Worm (Caenorhabditis elegans): ENCODE data around the gene sdz-18.

sdz-18 gene

DNA sequence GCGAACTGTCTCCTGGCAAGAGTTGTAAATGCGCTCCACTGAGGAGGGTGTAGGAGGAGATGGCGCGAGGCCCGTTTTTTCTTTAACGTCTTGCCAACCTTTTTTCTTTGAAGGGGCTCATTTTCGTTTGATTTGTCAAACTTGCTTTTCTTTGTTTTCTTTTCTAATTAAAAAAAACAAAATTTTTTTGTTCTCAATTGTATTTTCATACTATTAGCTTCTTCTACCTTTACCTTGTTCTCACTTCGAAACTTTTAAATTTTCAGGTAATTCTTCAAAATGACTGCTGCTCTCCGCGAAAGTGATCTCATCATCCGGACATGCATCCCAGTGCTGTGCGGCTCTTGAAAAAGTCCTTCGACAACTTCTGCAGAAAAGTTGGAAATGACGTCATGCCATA is 3.7 kb upstream of the sdz-18 start, which contains the start of gene fbxa-184:
Gene fbxa-184, plus strand, starts transcription at position 301 of the 400 bp plus-strand sequence.
- TF ChIP-seq ref-1 (GFP tag; conservative IDR thresholded peaks at IDR 0.05) (no peak), flt-1 (GFP tag; IDR thresholded peaks at IDR 0.05) (no peak), cog-1 (tag; optimal IDR thresholded peaks at IDR 0.05) (no peak), tab-1 (GFP tag; IDR thresholded peaks at IDR 0.05) (no peak), klf-2 (GFP tag; conservative IDR thresholded peaks at IDR 0.05) (no peak), med-1 (GFP tag; optimal IDR thresholded peaks at IDR 0.05; ENCODE audit: insufficient read depth) (no peak), ztf-29 (GFP tag; IDR thresholded peaks at IDR 0.05) (no peak), ztf-23 (GFP tag; IDR thresholded peaks at IDR 0.05) (no peak), T22C8.4 (GFP tag; IDR thresholded peaks at IDR 0.05) (no peak)

DNA sequence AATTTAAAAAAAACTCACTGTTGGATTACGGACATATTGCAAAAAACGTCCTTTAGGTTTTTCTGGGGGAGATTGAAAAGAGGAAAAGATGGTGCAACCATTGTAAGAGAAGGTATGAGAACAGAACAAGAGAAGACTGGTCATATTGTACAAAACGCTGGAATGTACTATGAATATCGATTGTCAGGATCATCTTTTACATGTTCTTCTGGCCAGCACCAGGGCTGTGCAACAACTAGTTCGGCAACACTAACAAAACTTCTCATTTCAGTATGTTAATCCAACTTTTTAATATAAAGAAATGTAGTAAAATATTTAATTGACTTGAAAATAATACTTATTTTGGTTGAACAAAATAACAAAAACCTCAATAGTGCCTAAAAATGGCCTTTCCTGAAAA is 2.9 kb downstream of the sdz-18 start, which contains the start of gene fbxb-47:
Gene fbxb-47, minus strand, starts transcription at position 101 of the 400 bp plus-strand sequence.
- TF ChIP-seq ztf-29 (GFP tag; IDR thresholded peaks at IDR 0.05) (no peak), klf-2 (GFP tag; conservative IDR thresholded peaks at IDR 0.05) (no peak), med-1 (GFP tag; optimal IDR thresholded peaks at IDR 0.05; ENCODE audit: insufficient read depth) (no peak), flt-1 (GFP tag; IDR thresholded peaks at IDR 0.05) (no peak), ref-1 (GFP tag; conservative IDR thresholded peaks at IDR 0.05) (no peak), T22C8.4 (GFP tag; IDR thresholded peaks at IDR 0.05) (no peak), ztf-23 (GFP tag; IDR thresholded peaks at IDR 0.05) (no peak), cog-1 (tag; optimal IDR thresholded peaks at IDR 0.05) (no peak), tab-1 (GFP tag; IDR thresholded peaks at IDR 0.05) (no peak)

DNA sequence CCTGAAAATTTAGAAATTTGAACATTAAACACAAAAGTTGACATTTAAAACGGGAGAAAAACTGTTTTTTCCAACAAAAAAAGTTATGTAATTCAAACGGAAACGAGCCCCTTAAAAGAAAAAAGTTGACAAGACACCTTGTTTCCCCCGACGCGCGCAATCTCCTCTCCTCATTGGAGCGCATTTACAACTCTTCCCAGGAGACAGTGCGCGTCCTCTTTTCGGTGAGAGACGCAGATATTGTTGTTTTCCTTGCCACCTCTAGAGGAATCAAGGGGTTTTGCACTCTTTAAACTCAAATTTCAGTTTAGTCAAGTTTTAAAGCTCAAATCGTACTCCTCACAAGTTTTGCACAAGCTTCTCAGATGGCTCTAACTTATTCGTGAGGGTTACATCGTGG is 10.4 kb downstream of the sdz-18 start, which contains the start of gene F58E1.13:
Gene F58E1.13, minus strand, starts transcription at position 12 of the 400 bp plus-strand sequence.
- TF ChIP-seq flt-1 (GFP tag; IDR thresholded peaks at IDR 0.05) (no peak), T22C8.4 (GFP tag; IDR thresholded peaks at IDR 0.05) (no peak), ref-1 (GFP tag; conservative IDR thresholded peaks at IDR 0.05) (no peak), tab-1 (GFP tag; IDR thresholded peaks at IDR 0.05) (no peak), klf-2 (GFP tag; conservative IDR thresholded peaks at IDR 0.05) (no peak), cog-1 (tag; optimal IDR thresholded peaks at IDR 0.05) (no peak), med-1 (GFP tag; optimal IDR thresholded peaks at IDR 0.05; ENCODE audit: insufficient read depth) (no peak), ztf-29 (GFP tag; IDR thresholded peaks at IDR 0.05) (no peak), ztf-23 (GFP tag; IDR thresholded peaks at IDR 0.05) (no peak)

DNA sequence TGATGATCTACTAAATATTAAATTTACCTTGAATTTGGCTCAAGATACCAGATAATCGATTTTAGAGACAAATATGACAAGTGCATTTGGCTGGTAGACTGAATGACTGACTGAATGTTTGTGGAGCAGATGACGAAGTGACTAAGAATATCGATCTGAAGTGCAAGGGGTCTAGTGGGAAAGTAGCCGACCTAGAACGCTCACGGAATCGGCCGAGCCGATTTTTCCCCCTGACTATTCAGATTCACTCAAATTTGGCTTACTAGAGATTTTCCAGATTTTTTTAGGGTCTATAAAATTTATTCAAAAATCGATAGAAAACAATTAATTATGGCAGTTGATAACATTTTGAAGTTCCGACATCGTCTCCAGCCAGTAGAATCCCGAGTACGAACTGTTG is 11.8 kb downstream of the sdz-18 start, which contains the start of gene fbxc-26:
Gene fbxc-26, minus strand, starts transcription at position 101 of the 400 bp plus-strand sequence.
- TF ChIP-seq ztf-29 (GFP tag; IDR thresholded peaks at IDR 0.05) (no peak), ztf-23 (GFP tag; IDR thresholded peaks at IDR 0.05) (no peak), flt-1 (GFP tag; IDR thresholded peaks at IDR 0.05) (no peak), med-1 (GFP tag; optimal IDR thresholded peaks at IDR 0.05; ENCODE audit: insufficient read depth) (no peak), cog-1 (tag; optimal IDR thresholded peaks at IDR 0.05) (no peak), tab-1 (GFP tag; IDR thresholded peaks at IDR 0.05) (no peak), klf-2 (GFP tag; conservative IDR thresholded peaks at IDR 0.05) (no peak), ref-1 (GFP tag; conservative IDR thresholded peaks at IDR 0.05) (no peak), T22C8.4 (GFP tag; IDR thresholded peaks at IDR 0.05) (no peak)

DNA sequence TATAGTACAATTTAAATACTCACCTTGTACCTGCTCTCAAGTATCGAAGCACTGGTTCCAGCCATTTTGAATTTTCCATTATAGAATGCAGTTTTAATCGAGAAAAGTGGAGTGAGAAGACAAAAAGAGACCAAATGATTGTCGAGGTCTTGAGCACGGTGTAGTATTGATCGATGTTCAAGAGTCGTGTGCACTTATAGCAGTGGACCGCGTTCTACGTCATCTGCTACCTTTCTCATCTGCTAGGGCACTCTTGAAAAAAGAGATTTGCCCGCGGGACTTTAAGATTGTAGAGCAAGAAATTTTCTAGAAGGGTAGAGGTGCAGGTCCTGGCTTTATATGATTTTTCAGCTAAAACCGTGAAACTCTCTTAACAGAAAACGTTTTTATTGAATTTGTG is 13.5 kb downstream of the sdz-18 start, which contains the start of gene fbxc-21:
Gene fbxc-21, minus strand, starts transcription at position 101 of the 400 bp plus-strand sequence.
- TF ChIP-seq med-1 (GFP tag; optimal IDR thresholded peaks at IDR 0.05; ENCODE audit: insufficient read depth), result no peak
- no peak for TF ChIP-seq tab-1 (GFP tag; IDR thresholded peaks at IDR 0.05)
- no peak for TF ChIP-seq ref-1 (GFP tag; conservative IDR thresholded peaks at IDR 0.05)
- TF ChIP-seq T22C8.4 (GFP tag; IDR thresholded peaks at IDR 0.05), result no peak
- TF ChIP-seq klf-2 (GFP tag; conservative IDR thresholded peaks at IDR 0.05), result no peak
- TF ChIP-seq ztf-23 (GFP tag; IDR thresholded peaks at IDR 0.05), result no peak
- no peak for TF ChIP-seq ztf-29 (GFP tag; IDR thresholded peaks at IDR 0.05)
- TF ChIP-seq flt-1 (GFP tag; IDR thresholded peaks at IDR 0.05), result no peak
- TF ChIP-seq cog-1 (tag; optimal IDR thresholded peaks at IDR 0.05), result no peak

DNA sequence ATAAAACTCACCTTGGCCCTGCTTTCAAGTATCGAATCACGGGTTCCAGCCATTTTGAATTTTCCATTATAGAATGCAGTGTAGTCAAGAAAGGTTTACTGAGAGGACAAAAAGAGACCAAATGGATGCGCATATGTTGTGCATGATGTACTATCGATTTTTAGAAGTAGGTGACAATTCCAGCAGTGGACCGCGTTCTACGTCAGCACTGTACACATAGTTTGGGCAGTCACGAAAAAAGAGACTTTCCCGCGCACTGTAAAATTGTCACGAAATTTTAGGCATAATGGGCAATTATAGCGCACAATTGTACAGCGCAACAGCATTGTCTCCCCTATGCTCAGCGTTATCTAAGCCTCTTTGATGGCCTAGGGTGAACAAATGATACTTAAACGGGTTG is 15.3 kb downstream of the sdz-18 start, which contains the start of gene fbxc-22:
Gene fbxc-22, minus strand, starts transcription at position 101 of the 400 bp plus-strand sequence.
- TF ChIP-seq ztf-23 (GFP tag; IDR thresholded peaks at IDR 0.05) (no peak), tab-1 (GFP tag; IDR thresholded peaks at IDR 0.05) (no peak), cog-1 (tag; optimal IDR thresholded peaks at IDR 0.05) (no peak), med-1 (GFP tag; optimal IDR thresholded peaks at IDR 0.05; ENCODE audit: insufficient read depth) (no peak)

DNA sequence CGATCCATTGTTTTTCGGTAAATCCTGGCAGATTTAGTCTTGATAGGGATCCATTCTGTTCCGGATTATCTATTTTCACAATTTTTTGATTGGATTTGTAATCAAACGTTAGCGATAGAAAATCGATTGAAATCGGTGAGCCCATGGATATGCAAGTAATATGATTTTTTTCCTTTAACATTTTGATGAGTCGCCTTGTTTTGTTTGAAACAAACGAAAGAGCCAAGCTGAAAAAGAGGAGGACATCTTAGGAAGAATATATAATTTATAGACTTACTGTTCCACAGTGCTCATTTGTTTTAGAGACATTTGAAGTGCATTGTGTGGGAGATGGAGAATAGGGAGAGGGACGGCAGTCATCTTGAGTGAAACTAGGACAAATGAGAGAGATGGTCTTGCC is 17.5 kb downstream of the sdz-18 start, which contains the start of the genes fbxb-18 and fbxb-19:
Gene fbxb-18, minus strand, starts transcription at position 101 of the 400 bp plus-strand sequence.
Gene fbxb-19, minus strand, starts transcription at position 369 of the 400 bp plus-strand sequence.
- TF ChIP-seq tab-1 (GFP tag; IDR thresholded peaks at IDR 0.05), result no peak
- TF ChIP-seq ref-1 (GFP tag; conservative IDR thresholded peaks at IDR 0.05), result no peak
- TF ChIP-seq ztf-29 (GFP tag; IDR thresholded peaks at IDR 0.05), result no peak
- no peak for TF ChIP-seq cog-1 (tag; optimal IDR thresholded peaks at IDR 0.05)
- TF ChIP-seq flt-1 (GFP tag; IDR thresholded peaks at IDR 0.05), result no peak
- no peak for TF ChIP-seq klf-2 (GFP tag; conservative IDR thresholded peaks at IDR 0.05)
- no peak for TF ChIP-seq med-1 (GFP tag; optimal IDR thresholded peaks at IDR 0.05; ENCODE audit: insufficient read depth)
- no peak for TF ChIP-seq ztf-23 (GFP tag; IDR thresholded peaks at IDR 0.05)
- no peak for TF ChIP-seq T22C8.4 (GFP tag; IDR thresholded peaks at IDR 0.05)

DNA sequence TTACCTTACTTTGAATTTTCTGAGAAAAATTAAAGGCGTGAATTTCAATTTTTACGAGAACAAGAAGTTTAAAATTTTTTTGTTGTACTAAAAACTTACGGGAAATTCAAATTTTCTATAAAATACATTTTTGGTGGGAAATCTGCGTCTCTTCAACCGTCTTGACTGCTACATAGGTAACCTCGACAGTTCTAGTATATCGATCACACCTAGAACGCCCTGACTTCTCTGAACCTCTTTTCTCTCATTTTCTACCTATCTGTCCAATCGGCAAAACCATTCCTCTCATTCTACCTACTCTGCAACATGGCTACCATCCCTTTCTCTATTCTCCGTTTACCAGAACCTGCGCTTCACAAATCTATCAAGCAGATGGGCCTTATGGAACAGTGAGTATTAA is 22.5 kb downstream of the sdz-18 start, which contains the start of gene fbxb-25:
Gene fbxb-25, plus strand, starts transcription at position 301 of the 400 bp plus-strand sequence.
- TF ChIP-seq cog-1 (tag; optimal IDR thresholded peaks at IDR 0.05), result no peak
- no peak for TF ChIP-seq ztf-29 (GFP tag; IDR thresholded peaks at IDR 0.05)
- no peak for TF ChIP-seq ref-1 (GFP tag; conservative IDR thresholded peaks at IDR 0.05)
- TF ChIP-seq flt-1 (GFP tag; IDR thresholded peaks at IDR 0.05), result no peak
- TF ChIP-seq klf-2 (GFP tag; conservative IDR thresholded peaks at IDR 0.05), result no peak
- TF ChIP-seq ztf-23 (GFP tag; IDR thresholded peaks at IDR 0.05), result no peak
- no peak for TF ChIP-seq med-1 (GFP tag; optimal IDR thresholded peaks at IDR 0.05; ENCODE audit: insufficient read depth)
- no peak for TF ChIP-seq T22C8.4 (GFP tag; IDR thresholded peaks at IDR 0.05)
- no peak for TF ChIP-seq tab-1 (GFP tag; IDR thresholded peaks at IDR 0.05)

DNA sequence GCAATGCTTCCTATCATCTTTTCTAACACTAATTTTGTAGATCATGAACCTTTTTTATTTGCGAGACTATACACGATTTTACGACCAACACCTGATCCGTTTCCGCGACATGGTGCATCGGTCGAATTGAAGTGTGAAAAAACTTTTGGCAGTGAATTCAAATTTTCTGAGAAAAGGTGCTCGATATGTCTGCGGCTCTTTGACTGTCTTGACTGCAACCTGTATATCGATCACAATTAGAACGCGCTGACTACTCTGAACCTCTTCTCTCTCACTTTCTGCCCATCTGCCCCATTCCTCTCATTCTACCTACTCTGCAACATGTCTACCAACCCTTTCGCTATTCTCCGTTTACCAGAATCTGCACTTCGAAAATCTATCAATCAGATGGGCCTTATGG is 24.1 kb downstream of the sdz-18 start, which contains the start of gene fbxb-26:
Gene fbxb-26, plus strand, starts transcription at position 301 of the 400 bp plus-strand sequence.
- TF ChIP-seq klf-2 (GFP tag; conservative IDR thresholded peaks at IDR 0.05) (no peak), flt-1 (GFP tag; IDR thresholded peaks at IDR 0.05) (no peak), tab-1 (GFP tag; IDR thresholded peaks at IDR 0.05) (no peak), T22C8.4 (GFP tag; IDR thresholded peaks at IDR 0.05) (no peak), cog-1 (tag; optimal IDR thresholded peaks at IDR 0.05) (no peak), ref-1 (GFP tag; conservative IDR thresholded peaks at IDR 0.05) (no peak), ztf-23 (GFP tag; IDR thresholded peaks at IDR 0.05) (no peak), med-1 (GFP tag; optimal IDR thresholded peaks at IDR 0.05; ENCODE audit: insufficient read depth) (no peak), ztf-29 (GFP tag; IDR thresholded peaks at IDR 0.05) (no peak)

Data from whole organism, midembryonic.